Fruit fly (Drosophila melanogaster): Measurements from ENCODE around the gene CG42847.

CG42847 gene

dm6 chr2L:9438227-9438626, 10.6 kb downstream of the CG42847 start (continued):
- peak; percentile 39 for TF ChIP-seq dmrt93B (GFP tag; optimal IDR thresholded peaks at IDR 0.05)
- TF ChIP-seq Dif (GFP tag; optimal IDR thresholded peaks at IDR 0.05; ENCODE audit: partially characterized antibody), result no peak
- peak; percentile 37 for TF ChIP-seq psq (GFP tag; optimal IDR thresholded peaks at IDR 0.05)
- TF ChIP-seq h (GFP tag; optimal IDR thresholded peaks at IDR 0.05), result peak; percentile 81
- TF ChIP-seq foxo (GFP tag; optimal IDR thresholded peaks at IDR 0.05), result peak in 1 of 2 experiments; percentile 51
- TF ChIP-seq br (GFP tag; optimal IDR thresholded peaks at IDR 0.05), result peak; percentile 71
- TF ChIP-seq HLH106 (tag; optimal IDR thresholded peaks at IDR 0.05), result peak; percentile 60

- no peak for TF ChIP-seq br (GFP tag; optimal IDR thresholded peaks at IDR 0.05)
Measured at dm6 chr2L:9440640-9441039, 13.0 kb downstream of the CG42847 start, which contains the start of gene CG33723. CG33723 (minus strand) TSS chr2L:9440740.

dm6 chr2L:9442795-9443287, 15.2 kb downstream of the CG42847 start:
- TF ChIP-seq Rel (GFP tag; optimal IDR thresholded peaks at IDR 0.05) (no peak), Rel (tag; optimal IDR thresholded peaks at IDR 0.05) (peak; percentile 38), foxo (GFP tag; optimal IDR thresholded peaks at IDR 0.05) (no peak), dmrt93B (GFP tag; optimal IDR thresholded peaks at IDR 0.05) (no peak), HLH106 (tag; optimal IDR thresholded peaks at IDR 0.05) (no peak), Mio (GFP tag; optimal IDR thresholded peaks at IDR 0.05) (no peak), dl (GFP tag; optimal IDR thresholded peaks at IDR 0.05; ENCODE audit: insufficient read depth in 1 of 2, partially characterized antibody in 2 of 2) (no peak), psq (GFP tag; optimal IDR thresholded peaks at IDR 0.05) (no peak)

DNA sequence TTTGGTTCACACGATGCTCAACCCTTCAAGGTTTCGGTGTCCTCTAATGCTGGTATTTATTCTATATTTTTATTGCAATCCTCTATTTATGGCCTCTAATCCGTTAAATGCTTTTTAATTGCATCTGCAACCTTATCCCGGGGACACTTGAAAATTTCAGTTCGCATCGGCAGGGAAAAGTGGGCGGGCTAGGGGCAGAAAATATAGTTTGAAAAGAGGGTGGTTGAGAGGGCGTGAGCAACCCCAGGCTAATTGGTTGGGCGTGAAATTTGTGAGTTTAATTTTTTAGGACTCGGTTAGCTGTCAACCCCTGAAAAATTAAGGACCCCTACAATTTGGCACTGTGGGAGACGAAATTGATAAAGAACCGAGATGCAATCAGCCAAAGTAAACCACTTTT, 18.1 kb downstream of the CG42847 start:
- TF ChIP-seq N (GFP tag; optimal IDR thresholded peaks at IDR 0.05) (no peak), fru (GFP tag; optimal IDR thresholded peaks at IDR 0.05) (no peak), Hr78 (GFP tag; optimal IDR thresholded peaks at IDR 0.05) (no peak), Hr83 (GFP tag; optimal IDR thresholded peaks at IDR 0.05; ENCODE audit: poor library complexity, severe bottlenecking) (no peak), sage (GFP tag; optimal IDR thresholded peaks at IDR 0.05) (no peak), pan (optimal IDR thresholded peaks at IDR 0.05) (no peak), jim (GFP tag; optimal IDR thresholded peaks at IDR 0.05) (no peak), CG9705 (GFP tag; optimal IDR thresholded peaks at IDR 0.05) (no peak), CG32264 (GFP tag; optimal IDR thresholded peaks at IDR 0.05) (no peak), Dif (GFP tag; optimal IDR thresholded peaks at IDR 0.05; ENCODE audit: partially characterized antibody) (no peak)

DNA sequence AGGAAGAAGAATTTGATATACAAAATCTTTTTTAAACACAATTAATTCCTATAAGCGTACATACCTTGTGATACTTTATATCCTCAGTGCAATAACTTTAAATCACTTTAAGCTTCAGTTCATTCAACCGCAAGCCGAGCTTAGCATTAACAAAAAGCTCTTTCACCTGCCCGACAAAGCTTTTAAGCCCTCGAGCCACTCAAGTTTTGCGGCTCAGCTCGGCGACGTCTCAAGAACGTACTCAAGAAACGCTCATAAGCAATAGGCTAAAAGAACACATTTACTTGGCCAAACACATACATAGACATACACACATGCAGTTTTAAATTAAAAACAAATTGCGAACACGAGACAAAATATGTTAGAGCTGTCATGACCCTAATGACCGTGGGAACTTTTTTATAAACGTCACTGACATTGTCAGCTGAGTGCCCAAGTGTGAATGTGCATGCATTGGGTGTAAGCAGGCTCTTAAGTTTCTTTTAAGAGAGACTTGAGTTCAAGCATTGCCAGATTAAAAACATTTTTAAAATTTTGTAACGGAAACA, 18.8 kb downstream of the CG42847 start:
- no peak for TF ChIP-seq sage (GFP tag; optimal IDR thresholded peaks at IDR 0.05)
- TF ChIP-seq HLH106 (tag; optimal IDR thresholded peaks at IDR 0.05), result no peak
- no peak for TF ChIP-seq OdsH (GFP tag; optimal IDR thresholded peaks at IDR 0.05)
- no peak for TF ChIP-seq N (GFP tag; optimal IDR thresholded peaks at IDR 0.05)
- no peak for TF ChIP-seq CG32264 (GFP tag; optimal IDR thresholded peaks at IDR 0.05)
- no peak for TF ChIP-seq dl (GFP tag; optimal IDR thresholded peaks at IDR 0.05; ENCODE audit: insufficient read depth in 1 of 2, partially characterized antibody in 2 of 2)

DNA sequence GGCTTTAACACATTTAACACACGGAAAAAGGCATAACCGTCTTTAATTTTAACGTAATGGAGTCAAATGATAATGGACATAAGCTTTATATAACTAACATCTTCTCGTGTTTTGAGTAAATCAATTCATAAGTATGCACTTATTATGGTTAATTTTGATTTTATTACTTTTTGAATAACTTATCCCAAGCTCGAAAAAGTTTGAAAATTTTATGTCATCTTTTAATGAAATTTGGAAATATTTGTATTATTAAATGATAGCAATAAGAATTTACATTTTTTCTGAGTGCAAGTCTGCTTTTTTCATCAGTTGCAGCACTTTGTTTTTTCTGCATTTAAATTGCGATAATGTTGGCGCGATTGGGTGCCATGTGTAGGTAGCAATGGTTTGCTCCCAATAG, 20.1 kb downstream of the CG42847 start:
- TF ChIP-seq Hr78 (GFP tag; optimal IDR thresholded peaks at IDR 0.05), result no peak
- TF ChIP-seq rgr (GFP tag; optimal IDR thresholded peaks at IDR 0.05), result peak; percentile 59
- peak; percentile 39 for TF ChIP-seq ey (GFP tag; optimal IDR thresholded peaks at IDR 0.05)
- TF ChIP-seq foxo (GFP tag; optimal IDR thresholded peaks at IDR 0.05), result peak in 1 of 2 experiments; percentile 36
- peak; percentile 19 for TF ChIP-seq OdsH (GFP tag; optimal IDR thresholded peaks at IDR 0.05)
- TF ChIP-seq h (GFP tag; optimal IDR thresholded peaks at IDR 0.05), result peak; percentile 55
- peak; percentile 13 for TF ChIP-seq br (GFP tag; optimal IDR thresholded peaks at IDR 0.05)
- TF ChIP-seq HLH106 (tag; optimal IDR thresholded peaks at IDR 0.05), result peak; percentile 2
- peak; percentile 13 for TF ChIP-seq woc (GFP tag; optimal IDR thresholded peaks at IDR 0.05)
- no peak for TF ChIP-seq Dif (GFP tag; optimal IDR thresholded peaks at IDR 0.05; ENCODE audit: partially characterized antibody)
- peak; percentile 12 for TF ChIP-seq psq (GFP tag; optimal IDR thresholded peaks at IDR 0.05)
- peak; percentile 40 for TF ChIP-seq fru (GFP tag; optimal IDR thresholded peaks at IDR 0.05)
- TF ChIP-seq dl (GFP tag; optimal IDR thresholded peaks at IDR 0.05; ENCODE audit: insufficient read depth in 1 of 2, partially characterized antibody in 2 of 2), result no peak
- TF ChIP-seq Sp1 (GFP tag; optimal IDR thresholded peaks at IDR 0.05), result peak; percentile 41
- no peak for TF ChIP-seq Abd-B (GFP tag; optimal IDR thresholded peaks at IDR 0.05)
- TF ChIP-seq Hnf4 (GFP tag; optimal IDR thresholded peaks at IDR 0.05), result peak; percentile 8
- TF ChIP-seq GATAd (GFP tag; optimal IDR thresholded peaks at IDR 0.05), result no peak

Measured in whole organism, wandering third instar larva.